Fruit fly (Drosophila melanogaster) whole organism, embryonic: ENCODE results near the gene Elp5.

ENCODE experiments used
- BtbVII ChIP-seq: fragments of 200-800 bp; sonication (Bioruptor generic); optimal IDR thresholded peaks from 3 replicates; lab custom pipeline; 2017; ENCODE audit warnings: missing biosample characterization, mild to moderate bottlenecking, missing genetic modification characterization
- CG10431 ChIP-seq: fragments of 200-800 bp; sonication (Bioruptor generic); optimal IDR thresholded peaks from 3 replicates; lab custom pipeline; 2018; ENCODE audit warnings: missing biosample characterization, mild to moderate bottlenecking, missing genetic modification characterization
- CG10543 ChIP-seq: fragments of 200-800 bp; sonication (Bioruptor generic); optimal IDR thresholded peaks from 3 replicates; lab custom pipeline; 2017; ENCODE audit warnings: missing biosample characterization, mild to moderate bottlenecking, missing genetic modification characterization, moderate library complexity
- CG11398 ChIP-seq: fragments of 200-800 bp; sonication (Bioruptor generic); optimal IDR thresholded peaks from 2 replicates; lab custom pipeline; 2016; ENCODE audit warnings: missing biosample characterization, missing genetic modification characterization
- CG11695 ChIP-seq: fragments of 200-800 bp; sonication (Bioruptor generic); IDR thresholded peaks from 3 replicates; pipeline ENCODE4 v1.3.6; 2022; ENCODE audit warnings: missing biosample characterization, missing genetic modification characterization
- CG15269 ChIP-seq: fragments of 200-800 bp; sonication (Bioruptor generic); optimal IDR thresholded peaks from 2 replicates; lab custom pipeline; 2018; ENCODE audit warnings: missing biosample characterization, mild to moderate bottlenecking, missing genetic modification characterization, moderate library complexity
- CG18476 ChIP-seq: fragments of 200-800 bp; sonication (Bioruptor generic); optimal IDR thresholded peaks from 2 replicates; lab custom pipeline; 2016; ENCODE audit warnings: missing biosample characterization, mild to moderate bottlenecking, missing genetic modification characterization
- CG18619 ChIP-seq: fragments of 200-800 bp; sonication (Bioruptor generic); optimal IDR thresholded peaks from 3 replicates; lab custom pipeline; 2017; ENCODE audit warnings: missing biosample characterization, mild to moderate bottlenecking, missing genetic modification characterization
- CG2875 ChIP-seq: fragments of 200-800 bp; sonication (Bioruptor generic); optimal IDR thresholded peaks from 2 replicates; lab custom pipeline; 2017; ENCODE audit warnings: missing biosample characterization, mild to moderate bottlenecking, missing genetic modification characterization, missing genetic modification reagents
- CG32772 ChIP-seq: fragments of 200-800 bp; sonication (Bioruptor generic); IDR thresholded peaks from 2 replicates; pipeline ENCODE4 v1.3.6; 2022; ENCODE audit warnings: missing biosample characterization, missing genetic modification characterization
- CG4328 ChIP-seq: fragments of 200-800 bp; sonication (Bioruptor generic); optimal IDR thresholded peaks from 3 replicates; lab custom pipeline; 2017; ENCODE audit warnings: missing biosample characterization, missing genetic modification reagents, missing genetic modification characterization
- CG6175 ChIP-seq: fragments of 200-800 bp; sonication (Bioruptor generic); IDR thresholded peaks from 3 replicates; pipeline ENCODE4 v1.3.6; 2022; ENCODE audit warnings: missing biosample characterization, missing genetic modification characterization
- CG7271 ChIP-seq: fragments of 200-800 bp; sonication (Bioruptor generic); optimal IDR thresholded peaks from 2 replicates; lab custom pipeline; 2018; ENCODE audit warnings: missing biosample characterization, mild to moderate bottlenecking, missing genetic modification characterization, moderate library complexity
- CG8089 ChIP-seq: fragments of 200-800 bp; sonication (Bioruptor generic); optimal IDR thresholded peaks from 3 replicates; lab custom pipeline; 2016; ENCODE audit warnings: missing biosample characterization, missing genetic modification characterization
- CG8388 ChIP-seq: fragments of 200-800 bp; sonication (Bioruptor generic); optimal IDR thresholded peaks from 2 replicates; lab custom pipeline; 2019; ENCODE audit warnings: missing biosample characterization, mild to moderate bottlenecking, missing genetic modification characterization, moderate library complexity
- CTCF ChIP-seq: fragments of 200-800 bp; sonication (Bioruptor generic); optimal IDR thresholded peaks from 2 replicates; lab custom pipeline; 2017; ENCODE audit warnings: missing biosample characterization, mild to moderate bottlenecking, missing genetic modification characterization, moderate library complexity
- Deaf1 ChIP-seq: fragments of 200-800 bp; optimal IDR thresholded peaks from 3 replicates; lab custom pipeline; 2019; ENCODE audit warnings: missing biosample characterization, mild to moderate bottlenecking, missing genetic modification characterization, moderate library complexity
- Dfd ChIP-seq, 2 experiments: fragments of >200 bp; optimal IDR thresholded peaks; 2 replicates each; lab custom pipeline; 2017; ENCODE audit warnings: missing biosample characterization in 2 of 2, missing genetic modification characterization in 2 of 2
- Fer1 ChIP-seq: fragments of 200-800 bp; sonication (Bioruptor generic); optimal IDR thresholded peaks from 2 replicates; lab custom pipeline; 2017; ENCODE audit warnings: missing biosample characterization, mild to moderate bottlenecking, missing genetic modification characterization
- HLH4C ChIP-seq: fragments of 200-800 bp; sonication (Bioruptor generic); IDR thresholded peaks from 3 replicates; pipeline ENCODE4 v1.3.6; 2022; ENCODE audit warnings: missing biosample characterization, missing genetic modification characterization; ENCODE audit not compliant: partially characterized antibody
- Hmr ChIP-seq: fragments of 200-800 bp; sonication (Bioruptor generic); optimal IDR thresholded peaks from 3 replicates; lab custom pipeline; 2017; ENCODE audit warnings: mild to moderate bottlenecking, missing biosample characterization, missing genetic modification reagents, missing genetic modification characterization
- Jarid2 ChIP-seq: fragments of 200-800 bp; sonication (Bioruptor generic); optimal IDR thresholded peaks from 3 replicates; lab custom pipeline; 2017; ENCODE audit warnings: mild to moderate bottlenecking, missing biosample characterization, missing genetic modification reagents, missing genetic modification characterization
- Lhr ChIP-seq: fragments of 200-800 bp; sonication (Bioruptor generic); optimal IDR thresholded peaks from 3 replicates; lab custom pipeline; 2017; ENCODE audit warnings: mild to moderate bottlenecking, missing biosample characterization, missing genetic modification reagents, missing genetic modification characterization
- MTF-1 ChIP-seq: fragments of 200-800 bp; sonication (Bioruptor generic); optimal IDR thresholded peaks from 2 replicates; lab custom pipeline; 2018; ENCODE audit warnings: missing biosample characterization, mild to moderate bottlenecking, missing genetic modification characterization, borderline replicate concordance
- Meics ChIP-seq: fragments of 200-800 bp; sonication (Bioruptor generic); optimal IDR thresholded peaks from 2 replicates; lab custom pipeline; 2017; ENCODE audit warnings: missing biosample characterization, mild to moderate bottlenecking, missing genetic modification characterization
- Scr ChIP-seq: fragments of 200-800 bp; sonication (Bioruptor generic); IDR thresholded peaks from 2 replicates; pipeline ENCODE4 v1.3.6; 2022; ENCODE audit warnings: missing biosample characterization, missing genetic modification characterization; ENCODE audit not compliant: partially characterized antibody
- Spps ChIP-seq: fragments of 200-800 bp; sonication (Bioruptor generic); optimal IDR thresholded peaks from 2 replicates; lab custom pipeline; 2018; ENCODE audit warnings: missing biosample characterization, mild to moderate bottlenecking, missing genetic modification characterization
- Sry-β ChIP-seq: fragments of 200-800 bp; sonication (Bioruptor generic); optimal IDR thresholded peaks from 2 replicates; lab custom pipeline; 2018; ENCODE audit warnings: missing biosample characterization, mild to moderate bottlenecking, missing genetic modification characterization, moderate library complexity
- Trl ChIP-seq, 3 experiments: fragments of >200 bp in 2 of 3; fragments of 200-800 bp in 1 of 3; sonication (Bioruptor generic) in 1 of 3; optimal IDR thresholded peaks; 2 replicates in 1 of 3; 3 replicates in 2 of 3; lab custom pipeline; 2016 to 2017; ENCODE audit warnings: missing biosample characterization in 1 of 3, missing genetic modification characterization in 1 of 3
- YL-1 ChIP-seq: fragments of 200-800 bp; sonication (Bioruptor generic); optimal IDR thresholded peaks from 3 replicates; lab custom pipeline; 2017; ENCODE audit warnings: missing biosample characterization, mild to moderate bottlenecking, missing genetic modification characterization
- abd-A ChIP-seq: fragments of 200-800 bp; sonication (Bioruptor generic); optimal IDR thresholded peaks from 3 replicates; lab custom pipeline; 2019; ENCODE audit warnings: missing biosample characterization, mild to moderate bottlenecking, missing genetic modification characterization, moderate library complexity
- ci ChIP-seq: fragments of 200-800 bp; sonication (Bioruptor generic); IDR thresholded peaks from 3 replicates; pipeline ENCODE4 v1.3.6; 2022; ENCODE audit warnings: missing biosample characterization, missing genetic modification characterization
- danr ChIP-seq: fragments of 200-800 bp; sonication (Bioruptor generic); IDR thresholded peaks from 2 replicates; pipeline ENCODE4 v1.3.6; 2022; ENCODE audit warnings: missing biosample characterization, missing genetic modification characterization
- dmrt99B ChIP-seq: fragments of 200-800 bp; sonication (Bioruptor generic); optimal IDR thresholded peaks from 2 replicates; lab custom pipeline; 2018; ENCODE audit warnings: missing biosample characterization, mild to moderate bottlenecking, missing genetic modification characterization, moderate library complexity
- fd64A ChIP-seq: fragments of 200-800 bp; sonication (Bioruptor generic); optimal IDR thresholded peaks from 3 replicates; lab custom pipeline; 2018; ENCODE audit warnings: missing biosample characterization, mild to moderate bottlenecking, missing genetic modification characterization
- lbe ChIP-seq: fragments of 200-800 bp; sonication (Bioruptor generic); optimal IDR thresholded peaks from 2 replicates; lab custom pipeline; 2016; ENCODE audit warnings: missing biosample characterization, mild to moderate bottlenecking, missing genetic modification characterization
- oc ChIP-seq: fragments of 200-800 bp; sonication (Bioruptor generic); optimal IDR thresholded peaks from 2 replicates; lab custom pipeline; 2018; ENCODE audit warnings: missing biosample characterization, mild to moderate bottlenecking, missing genetic modification characterization, moderate library complexity
- onecut ChIP-seq: fragments of 200-800 bp; sonication (Bioruptor generic); IDR thresholded peaks from 2 replicates; pipeline ENCODE4 v1.3.6; 2022; ENCODE audit warnings: missing biosample characterization, missing genetic modification characterization
- ranshi ChIP-seq: fragments of 200-800 bp; sonication (Bioruptor generic); IDR thresholded peaks from 2 replicates; pipeline ENCODE4 v1.3.6; 2022; ENCODE audit warnings: missing biosample characterization, missing genetic modification characterization
- ro ChIP-seq: fragments of 200-800 bp; sonication (Bioruptor generic); IDR thresholded peaks from 2 replicates; pipeline ENCODE4 v1.3.6; 2022; ENCODE audit warnings: missing biosample characterization, missing genetic modification characterization
- seq ChIP-seq: fragments of 200-800 bp; sonication (Bioruptor generic); IDR thresholded peaks from 2 replicates; pipeline ENCODE4 v1.3.6; 2022; ENCODE audit warnings: missing biosample characterization, missing genetic modification characterization
- sima ChIP-seq: fragments of 200-800 bp; sonication (Bioruptor generic); optimal IDR thresholded peaks from 2 replicates; lab custom pipeline; 2016; ENCODE audit warnings: missing biosample characterization, missing genetic modification characterization
- slou ChIP-seq: fragments of 200-800 bp; sonication (Bioruptor generic); optimal IDR thresholded peaks from 3 replicates; lab custom pipeline; 2016; ENCODE audit warnings: missing biosample characterization, missing genetic modification characterization
- stwl ChIP-seq: fragments of 200-800 bp; sonication (Bioruptor generic); optimal IDR thresholded peaks from 3 replicates; lab custom pipeline; 2018; ENCODE audit warnings: missing biosample characterization, mild to moderate bottlenecking, missing genetic modification characterization, moderate library complexity
- tin ChIP-seq: fragments of 200-800 bp; sonication (Bioruptor generic); optimal IDR thresholded peaks from 3 replicates; lab custom pipeline; 2016; ENCODE audit warnings: missing biosample characterization, missing genetic modification characterization
- tll ChIP-seq, 2 experiments: fragments of 200-800 bp in 1 of 2; fragments of >200 bp in 1 of 2; sonication (Bioruptor generic) in 1 of 2; optimal IDR thresholded peaks; 2 replicates each; lab custom pipeline; 2017 to 2019; ENCODE audit warnings: missing biosample characterization in 2 of 2, missing genetic modification characterization in 2 of 2, mild to moderate bottlenecking in 1 of 2, moderate library complexity in 1 of 2
- vvl ChIP-seq: fragments of 200-800 bp; sonication (Bioruptor generic); IDR thresholded peaks from 2 replicates; pipeline ENCODE4 v1.3.6; 2022; ENCODE audit warnings: missing biosample characterization, missing genetic modification characterization
- z ChIP-seq: fragments of 200-800 bp; sonication (Bioruptor generic); IDR thresholded peaks from 3 replicates; pipeline ENCODE4 v1.3.6; 2022; ENCODE audit warnings: missing biosample characterization, missing genetic modification characterization
- zfh1 ChIP-seq: fragments of 200-800 bp; sonication (Bioruptor generic); IDR thresholded peaks from 3 replicates; pipeline ENCODE4 v1.3.6; 2022; ENCODE audit warnings: missing biosample characterization, missing genetic modification characterization

Elp5 gene

DNA sequence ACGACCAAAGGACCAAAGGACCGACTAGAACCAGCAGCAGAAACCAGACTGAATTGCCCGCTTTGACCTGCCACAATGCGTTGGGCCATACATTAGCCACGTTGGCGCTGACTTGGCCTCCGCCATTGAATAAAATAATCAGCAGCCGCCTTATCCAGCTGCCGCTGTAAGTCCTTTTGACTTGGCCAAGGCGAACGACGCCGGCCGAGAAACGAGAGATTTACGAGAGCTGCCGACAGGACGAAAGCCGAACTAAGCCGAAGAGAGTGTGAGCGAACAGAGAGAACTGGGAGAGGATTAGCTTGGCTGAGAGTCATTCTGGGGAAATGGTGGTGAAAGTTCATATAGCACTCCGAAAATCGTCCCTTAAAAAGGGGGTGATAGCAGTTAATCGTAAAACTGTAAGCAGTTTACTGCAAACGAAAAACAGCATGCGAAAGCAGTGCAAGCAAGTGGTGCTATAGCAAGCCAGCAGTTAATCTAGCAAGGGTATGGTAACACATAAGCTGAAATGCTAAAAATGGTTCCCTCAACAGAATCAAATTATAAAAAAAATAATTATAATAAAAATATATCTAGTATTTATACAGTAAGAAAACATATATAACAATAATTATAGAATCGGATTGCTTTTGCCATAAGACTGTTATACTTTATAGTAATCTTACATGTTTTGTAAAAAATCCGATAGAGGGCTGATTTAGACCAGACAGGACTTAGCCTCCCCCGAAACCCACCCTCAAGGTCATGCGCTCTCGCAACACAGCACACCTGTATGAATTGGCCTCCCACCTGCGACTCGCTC is 28.7 kb upstream of the Elp5 start:
- TF ChIP-seq stwl (tag; lab: Kevin White, UChicago) (peak; percentile 5), vvl (GFP tag; lab: Robert Waterston, UW) (peak; percentile 7; the same call in 1 of the 2 replicates), CG11695 (GFP tag; lab: Robert Waterston, UW) (no peak), CG6175 (no peak), abd-A (tag; lab: Kevin White, UChicago) (no peak), Meics (GFP tag; lab: Kevin White, UChicago) (no peak), ranshi (GFP tag; lab: Robert Waterston, UW) (no peak), CG8089 (GFP tag; lab: Kevin White, UChicago) (no peak), CG7271 (tag; lab: Kevin White, UChicago) (no peak), Trl (optimal IDR thresholded peaks at IDR 0.05; lab: Kevin White, UChicago) (peak; percentile 32 to 60), Trl (GFP tag; optimal IDR thresholded peaks at IDR 0.05; lab: Kevin White, UChicago) (no peak), sima (GFP tag; lab: Kevin White, UChicago) (no peak), danr (no peak), Jarid2 (GFP tag; lab: Kevin White, UChicago) (no peak), CG10543 (GFP tag; lab: Kevin White, UChicago) (no peak), seq (GFP tag; lab: Robert Waterston, UW) (0 out of 2 replicates have a peak, but pooled peaks have one; percentile 22), Hmr (GFP tag; lab: Kevin White, UChicago) (no peak), ci (GFP tag; lab: Robert Waterston, UW) (0 out of 3 replicates have a peak, but pooled peaks have one; percentile 8), Deaf1 (tag; lab: Kevin White, UChicago) (peak; percentile 97), zfh1 (GFP tag; lab: Robert Waterston, UW) (no peak), CG15269 (tag; lab: Kevin White, UChicago) (no peak), slou (GFP tag; lab: Kevin White, UChicago) (no peak), Spps (no peak), dmrt99B (no peak), Scr (no peak), HLH4C (no peak), tin (GFP tag; lab: Kevin White, UChicago) (no peak), onecut (GFP tag; lab: Robert Waterston, UW) (no peak), tll (GFP tag; optimal IDR thresholded peaks at IDR 0.05; lab: Kevin White, UChicago) (no peak), CG4328 (GFP tag; lab: Kevin White, UChicago) (no peak), lbe (GFP tag; lab: Kevin White, UChicago) (no peak), z (GFP tag; lab: Robert Waterston, UW) (no peak), CG18619 (GFP tag; lab: Kevin White, UChicago) (no peak), CG8388 (GFP tag; lab: Kevin White, UChicago) (no peak), Lhr (no peak), CG32772 (no peak), CTCF (peak; percentile 85), YL-1 (GFP tag; lab: Kevin White, UChicago) (no peak), Sry-β (GFP tag; lab: Kevin White, UChicago) (no peak), CG10431 (no peak), Dfd (GFP tag; optimal IDR thresholded peaks at IDR 0.05; lab: Kevin White, UChicago) (peak in 1 of 2 experiments; percentile 94), oc (tag; lab: Kevin White, UChicago) (no peak), CG2875 (GFP tag; lab: Kevin White, UChicago) (no peak), CG18476 (GFP tag; lab: Kevin White, UChicago) (no peak), MTF-1 (no peak), BtbVII (no peak), CG11398 (GFP tag; lab: Kevin White, UChicago) (no peak), fd64A (GFP tag; lab: Kevin White, UChicago) (no peak), Fer1 (no peak), ro (GFP tag; lab: Robert Waterston, UW) (no peak)
